Worm (Caenorhabditis elegans): Measurements from ENCODE around the gene daf-2.

- TF ChIP-seq nhr-12 (tag; optimal IDR thresholded peaks at IDR 0.05) (no peak), nhr-77 (tag; optimal IDR thresholded peaks at IDR 0.05) (no peak), lir-3 (tag; optimal IDR thresholded peaks at IDR 0.05; ENCODE audit: poor library complexity) (no peak), lsy-2 (tag; optimal IDR thresholded peaks at IDR 0.05) (peak in 1 of 2 experiments; percentile 19), unc-62 (GFP tag; optimal IDR thresholded peaks at IDR 0.05) (no peak), jun-1 (tag; optimal IDR thresholded peaks at IDR 0.05) (no peak)
Observed at ce11 chrIII:2948310-2948961, 92.2 kb downstream of the daf-2 start.

Measured in whole organism, L1 larva.